Fruit fly (Drosophila melanogaster) whole organism, embryonic: Measurements from ENCODE around the gene CG34242.

ENCODE experiments used
- Aef1 ChIP-seq: fragments of 200-800 bp; sonication (Bioruptor generic); IDR thresholded peaks from 3 replicates; pipeline ENCODE4 v1.3.6; 2022; ENCODE audit warnings: missing biosample characterization, missing genetic modification characterization
- Bteb2 ChIP-seq: fragments of 200-800 bp; sonication (Bioruptor generic); optimal IDR thresholded peaks from 2 replicates; lab custom pipeline; 2016; ENCODE audit warnings: missing biosample characterization, missing genetic modification characterization
- CG10543 ChIP-seq: fragments of 200-800 bp; sonication (Bioruptor generic); optimal IDR thresholded peaks from 3 replicates; lab custom pipeline; 2017; ENCODE audit warnings: missing biosample characterization, mild to moderate bottlenecking, missing genetic modification characterization, moderate library complexity
- CG11247 ChIP-seq: fragments of 200-800 bp; sonication (Bioruptor generic); IDR thresholded peaks from 2 replicates; pipeline ENCODE4 v1.3.6; 2022; ENCODE audit warnings: missing biosample characterization, missing genetic modification characterization
- CG11696 ChIP-seq: fragments of 200-800 bp; sonication (Bioruptor generic); IDR thresholded peaks from 2 replicates; pipeline ENCODE4 v1.3.6; 2022; ENCODE audit warnings: missing biosample characterization, missing genetic modification characterization
- CG1529 ChIP-seq: fragments of 200-800 bp; sonication (Bioruptor generic); optimal IDR thresholded peaks from 3 replicates; lab custom pipeline; 2018; ENCODE audit warnings: missing biosample characterization, missing genetic modification characterization
- CG15601 ChIP-seq: fragments of 200-800 bp; sonication (Bioruptor generic); optimal IDR thresholded peaks from 3 replicates; lab custom pipeline; 2019; ENCODE audit warnings: missing biosample characterization, mild to moderate bottlenecking, missing genetic modification characterization, moderate library complexity
- CG16779 ChIP-seq: fragments of 200-800 bp; sonication (Bioruptor generic); IDR thresholded peaks from 2 replicates; pipeline ENCODE4 v1.3.6; 2022; ENCODE audit warnings: missing biosample characterization, missing genetic modification characterization
- CG17802 ChIP-seq: fragments of 200-800 bp; sonication (Bioruptor generic); optimal IDR thresholded peaks from 2 replicates; lab custom pipeline; 2018; ENCODE audit warnings: missing biosample characterization, mild to moderate bottlenecking, missing genetic modification characterization, moderate library complexity
- CG17829 ChIP-seq: fragments of 200-800 bp; optimal IDR thresholded peaks from 2 replicates; lab custom pipeline; 2019; ENCODE audit warnings: missing biosample characterization, mild to moderate bottlenecking, missing genetic modification characterization, moderate library complexity
- CG17912 ChIP-seq: fragments of 200-800 bp; sonication (Bioruptor generic); optimal IDR thresholded peaks from 2 replicates; lab custom pipeline; 2018; ENCODE audit warnings: missing biosample characterization, mild to moderate bottlenecking, missing genetic modification characterization
- CG2875 ChIP-seq: fragments of 200-800 bp; sonication (Bioruptor generic); optimal IDR thresholded peaks from 2 replicates; lab custom pipeline; 2017; ENCODE audit warnings: missing biosample characterization, mild to moderate bottlenecking, missing genetic modification characterization, missing genetic modification reagents
- CG32767 ChIP-seq: fragments of 200-800 bp; sonication (Bioruptor generic); IDR thresholded peaks from 2 replicates; pipeline ENCODE4 v1.3.6; 2022; ENCODE audit warnings: missing biosample characterization, missing genetic modification characterization
- CG34376 ChIP-seq: fragments of 200-800 bp; sonication (Bioruptor generic); optimal IDR thresholded peaks from 2 replicates; lab custom pipeline; 2018; ENCODE audit warnings: missing biosample characterization, mild to moderate bottlenecking, missing genetic modification characterization
- CG3838 ChIP-seq: fragments of 200-800 bp; sonication (Bioruptor generic); optimal IDR thresholded peaks from 3 replicates; lab custom pipeline; 2016; ENCODE audit warnings: missing biosample characterization, missing genetic modification characterization
- CG4707 ChIP-seq: fragments of 200-800 bp; sonication (Bioruptor generic); optimal IDR thresholded peaks from 2 replicates; lab custom pipeline; 2018; ENCODE audit warnings: missing biosample characterization, mild to moderate bottlenecking, missing genetic modification characterization, moderate library complexity
- CG7786 ChIP-seq: fragments of 200-800 bp; sonication (Bioruptor generic); optimal IDR thresholded peaks from 2 replicates; lab custom pipeline; 2016; ENCODE audit warnings: missing biosample characterization, missing genetic modification characterization
- CG7928 ChIP-seq: fragments of 200-800 bp; sonication (Bioruptor generic); optimal IDR thresholded peaks from 2 replicates; lab custom pipeline; 2017; ENCODE audit warnings: missing biosample characterization, mild to moderate bottlenecking, missing genetic modification characterization
- CG7987 ChIP-seq: fragments of 200-800 bp; sonication (Bioruptor generic); optimal IDR thresholded peaks from 2 replicates; lab custom pipeline; 2018; ENCODE audit warnings: missing biosample characterization, mild to moderate bottlenecking, missing genetic modification characterization, moderate library complexity
- CG9215 ChIP-seq: fragments of 200-800 bp; sonication (Bioruptor generic); IDR thresholded peaks from 2 replicates; pipeline ENCODE4 v1.3.6; 2022; ENCODE audit warnings: missing biosample characterization, missing genetic modification characterization
- CG9437 ChIP-seq: fragments of 200-800 bp; sonication (Bioruptor generic); optimal IDR thresholded peaks from 2 replicates; lab custom pipeline; 2018; ENCODE audit warnings: missing biosample characterization, mild to moderate bottlenecking, missing genetic modification characterization
- Chrac-16 ChIP-seq: fragments of 200-800 bp; sonication (Bioruptor generic); optimal IDR thresholded peaks from 3 replicates; lab custom pipeline; 2016; ENCODE audit warnings: missing biosample characterization, missing genetic modification characterization
- CoRest ChIP-seq: fragments of 200-800 bp; sonication (Bioruptor generic); optimal IDR thresholded peaks from 3 replicates; lab custom pipeline; 2018; ENCODE audit warnings: missing biosample characterization, mild to moderate bottlenecking, missing genetic modification characterization, moderate library complexity
- Deaf1 ChIP-seq: fragments of 200-800 bp; optimal IDR thresholded peaks from 3 replicates; lab custom pipeline; 2019; ENCODE audit warnings: missing biosample characterization, mild to moderate bottlenecking, missing genetic modification characterization, moderate library complexity
- Hand ChIP-seq: fragments of 200-800 bp; sonication (Bioruptor generic); optimal IDR thresholded peaks from 2 replicates; lab custom pipeline; 2017; ENCODE audit warnings: mild to moderate bottlenecking, missing biosample characterization, missing genetic modification reagents, missing genetic modification characterization
- MBD-R2 ChIP-seq: fragments of 200-800 bp; sonication (Bioruptor generic); IDR thresholded peaks from 2 replicates; pipeline ENCODE4 v1.3.6; 2022; ENCODE audit warnings: missing biosample characterization, missing genetic modification characterization
- NK7.1 ChIP-seq: fragments of 200-800 bp; sonication (Bioruptor generic); optimal IDR thresholded peaks from 3 replicates; lab custom pipeline; 2016; ENCODE audit warnings: missing biosample characterization, missing genetic modification characterization
- Oli ChIP-seq: fragments of 200-800 bp; sonication (Bioruptor generic); optimal IDR thresholded peaks from 2 replicates; lab custom pipeline; 2018; ENCODE audit warnings: missing biosample characterization, mild to moderate bottlenecking, missing genetic modification characterization, moderate library complexity
- Ravus ChIP-seq: fragments of 200-800 bp; sonication (Bioruptor generic); IDR thresholded peaks from 2 replicates; pipeline ENCODE4 v1.3.6; 2022; ENCODE audit warnings: missing biosample characterization, missing genetic modification characterization
- Sin3A ChIP-seq: fragments of >200 bp; optimal IDR thresholded peaks from 2 replicates; lab custom pipeline; 2018
- Sox100B ChIP-seq: fragments of 200-800 bp; sonication (Bioruptor generic); optimal IDR thresholded peaks from 3 replicates; lab custom pipeline; 2018; ENCODE audit warnings: missing biosample characterization, mild to moderate bottlenecking, missing genetic modification characterization
- Spps ChIP-seq: fragments of 200-800 bp; sonication (Bioruptor generic); optimal IDR thresholded peaks from 2 replicates; lab custom pipeline; 2018; ENCODE audit warnings: missing biosample characterization, mild to moderate bottlenecking, missing genetic modification characterization
- ab ChIP-seq: fragments of 200-800 bp; sonication (Bioruptor generic); optimal IDR thresholded peaks from 2 replicates; lab custom pipeline; 2016; ENCODE audit warnings: missing biosample characterization, missing genetic modification characterization
- aop ChIP-seq: fragments of 200-800 bp; sonication (Bioruptor generic); IDR thresholded peaks from 2 replicates; pipeline ENCODE4 v1.3.6; 2022; ENCODE audit warnings: missing biosample characterization, missing genetic modification characterization
- bsh ChIP-seq, 2 experiments: fragments of 200-800 bp; sonication (Bioruptor generic); optimal IDR thresholded peaks; 2 replicates each; lab custom pipeline; 2017 to 2018; ENCODE audit warnings: mild to moderate bottlenecking in 2 of 2, missing biosample characterization in 2 of 2, missing genetic modification characterization in 2 of 2, moderate library complexity in 1 of 2
- cato ChIP-seq: fragments of 200-800 bp; sonication (Bioruptor generic); optimal IDR thresholded peaks from 2 replicates; lab custom pipeline; 2016; ENCODE audit warnings: missing biosample characterization, missing genetic modification characterization, borderline replicate concordance
- corto ChIP-seq: fragments of 200-800 bp; sonication (Bioruptor generic); optimal IDR thresholded peaks from 2 replicates; lab custom pipeline; 2016; ENCODE audit warnings: missing biosample characterization, mild to moderate bottlenecking, missing genetic modification characterization, moderate library complexity
- dimm ChIP-seq: fragments of 200-800 bp; sonication (Bioruptor generic); IDR thresholded peaks from 2 replicates; pipeline ENCODE4 v1.3.6; 2022; ENCODE audit warnings: missing biosample characterization, missing genetic modification characterization
- emc ChIP-seq: fragments of 200-800 bp; sonication (Bioruptor generic); optimal IDR thresholded peaks from 2 replicates; lab custom pipeline; 2016; ENCODE audit warnings: missing biosample characterization, missing genetic modification characterization
- fd102C ChIP-seq: fragments of 200-800 bp; sonication (Bioruptor generic); optimal IDR thresholded peaks from 2 replicates; lab custom pipeline; 2018; ENCODE audit warnings: missing biosample characterization, mild to moderate bottlenecking, missing genetic modification characterization, moderate library complexity
- fd96Cb ChIP-seq: fragments of 200-800 bp; sonication (Bioruptor generic); optimal IDR thresholded peaks from 2 replicates; lab custom pipeline; 2018; ENCODE audit warnings: missing biosample characterization, mild to moderate bottlenecking, missing genetic modification characterization, moderate library complexity
- h ChIP-seq: fragments of >200 bp; optimal IDR thresholded peaks from 2 replicates; lab custom pipeline; 2017
- hth ChIP-seq: fragments of >200 bp; optimal IDR thresholded peaks from 2 replicates; lab custom pipeline; 2017; ENCODE audit warnings: inconsistent platforms
- kah ChIP-seq: fragments of 200-800 bp; sonication (Bioruptor generic); optimal IDR thresholded peaks from 2 replicates; lab custom pipeline; 2018; ENCODE audit warnings: missing biosample characterization, mild to moderate bottlenecking, missing genetic modification characterization
- lmd ChIP-seq: fragments of 200-800 bp; sonication (Bioruptor generic); IDR thresholded peaks from 2 replicates; pipeline ENCODE4 v1.3.6; 2022; ENCODE audit warnings: missing biosample characterization, missing genetic modification characterization
- mirr ChIP-seq: fragments of 200-800 bp; sonication (Bioruptor generic); optimal IDR thresholded peaks from 3 replicates; lab custom pipeline; 2018; ENCODE audit warnings: missing biosample characterization, mild to moderate bottlenecking, missing genetic modification characterization
- pb ChIP-seq: fragments of 200-800 bp; sonication (Bioruptor generic); optimal IDR thresholded peaks from 3 replicates; lab custom pipeline; 2016; ENCODE audit warnings: missing biosample characterization, missing genetic modification characterization
- row ChIP-seq: fragments of 200-800 bp; sonication (Bioruptor generic); IDR thresholded peaks from 3 replicates; pipeline ENCODE4 v1.3.6; 2022; ENCODE audit warnings: missing biosample characterization, missing genetic modification characterization
- sens ChIP-seq: fragments of 200-800 bp; sonication (Bioruptor generic); peaks from one replicate; lab custom pipeline; 2016; ENCODE audit warnings: missing biosample characterization, missing genetic modification characterization
- sens-2 ChIP-seq: fragments of 200-800 bp; sonication (Bioruptor generic); IDR thresholded peaks from 2 replicates; pipeline ENCODE4 v1.3.6; 2022; ENCODE audit warnings: missing biosample characterization, missing genetic modification characterization
- stc ChIP-seq: fragments of 200-800 bp; sonication (Bioruptor generic); IDR thresholded peaks from 2 replicates; pipeline ENCODE4 v1.3.6; 2022; ENCODE audit warnings: missing biosample characterization, missing genetic modification characterization
- vnd ChIP-seq: fragments of 200-800 bp; sonication (Bioruptor generic); IDR thresholded peaks from 3 replicates; pipeline ENCODE4 v1.3.6; 2022; ENCODE audit warnings: missing biosample characterization, missing genetic modification characterization; ENCODE audit not compliant: partially characterized antibody
- zen2 ChIP-seq: fragments of 200-800 bp; sonication (Bioruptor generic); IDR thresholded peaks from 3 replicates; pipeline ENCODE4 v1.3.6; 2022; ENCODE audit warnings: missing biosample characterization, missing genetic modification characterization; ENCODE audit not compliant: partially characterized antibody

The CG34242 gene

dm6 chr3L:12501249-12501648 is 32.5 kb upstream of the CG34242 start, which contains the start of the genes CG10638 and CG10681 (continued):
- TF ChIP-seq CoRest (tag; lab: Kevin White, UChicago) (peak; percentile 61), CG1529 (GFP tag; lab: Kevin White, UChicago) (no peak), ab (no peak), dimm (GFP tag; lab: Robert Waterston, UW) (no peak), MBD-R2 (GFP tag; lab: Robert Waterston, UW) (peak; percentile 77), sens (peak; percentile 91), CG10543 (GFP tag; lab: Kevin White, UChicago) (peak; percentile 9), Oli (tag; lab: Kevin White, UChicago) (no peak), CG4707 (GFP tag; lab: Kevin White, UChicago) (no peak), CG34376 (GFP tag; lab: Kevin White, UChicago) (no peak), row (GFP tag; lab: Robert Waterston, UW) (peak; percentile 64), lmd (GFP tag; lab: Robert Waterston, UW) (no peak), NK7.1 (no peak), h (lab: Kevin White, UChicago) (no peak), bsh (GFP tag; optimal IDR thresholded peaks at IDR 0.05; lab: Kevin White, UChicago) (peak in 1 of 2 experiments; percentile 46), CG2875 (no peak), Deaf1 (tag; lab: Kevin White, UChicago) (no peak), CG7786 (no peak), stc (GFP tag; lab: Robert Waterston, UW) (no peak), Sox100B (peak; percentile 53), CG17912 (GFP tag; lab: Kevin White, UChicago) (no peak), CG7987 (no peak), CG7928 (GFP tag; lab: Kevin White, UChicago) (peak; percentile 28), Spps (peak; percentile 43), hth (lab: Kevin White, UChicago) (no peak), CG15601 (tag; lab: Kevin White, UChicago) (peak; percentile 31), Chrac-16 (peak; percentile 48), CG17802 (tag; lab: Kevin White, UChicago) (no peak), fd96Cb (tag; lab: Kevin White, UChicago) (no peak), Ravus (GFP tag; lab: Robert Waterston, UW) (no peak), sens-2 (no peak), Bteb2 (GFP tag; lab: Kevin White, UChicago) (peak; percentile 25), kah (GFP tag; lab: Kevin White, UChicago) (no peak), CG32767 (no peak), aop (GFP tag; lab: Robert Waterston, UW) (no peak), pb (GFP tag; lab: Kevin White, UChicago) (no peak), CG9215 (GFP tag; lab: Robert Waterston, UW) (no peak), emc (no peak), CG17829 (tag; lab: Kevin White, UChicago) (peak; percentile 57), zen2 (no peak), CG11247 (no peak), Aef1 (GFP tag; lab: Robert Waterston, UW) (no peak), cato (GFP tag; lab: Kevin White, UChicago) (no peak), Sin3A (lab: Kevin White, UChicago) (no peak), Hand (GFP tag; lab: Kevin White, UChicago) (no peak), mirr (GFP tag; lab: Kevin White, UChicago) (no peak), CG11696 (GFP tag; lab: Robert Waterston, UW) (no peak), fd102C (GFP tag; lab: Kevin White, UChicago) (no peak), CG9437 (no peak), corto (no peak), vnd (GFP tag; lab: Robert Waterston, UW) (no peak), CG16779 (GFP tag; lab: Robert Waterston, UW) (no peak), CG3838 (GFP tag; lab: Kevin White, UChicago) (no peak)
